Worm (Caenorhabditis elegans) whole organism, mixed stage, embryonic: ENCODE data around the gene F35A5.5.

ENCODE experiments used
- blmp-1 ChIP-seq: fragments of 150-350 bp; optimal IDR thresholded peaks from 2 replicates; lab custom pipeline; 2014; ENCODE audit warnings: missing biosample characterization, missing genetic modification characterization
- ces-1 ChIP-seq: fragments of 150-350 bp; optimal IDR thresholded peaks from 2 replicates; lab custom pipeline; 2014; ENCODE audit warnings: missing biosample characterization, missing genetic modification reagents, missing genetic modification characterization
- elt-1 ChIP-seq: sonication (generic microtip); optimal IDR thresholded peaks from 2 replicates; lab custom pipeline; 2017; ENCODE audit warnings: missing genetic modification characterization, mild to moderate bottlenecking, missing compliant biosample characterization, antibody characterized with exemption, moderate library complexity, borderline replicate concordance; ENCODE audit not compliant: insufficient read depth
- nhr-2 ChIP-seq: fragments of 150-350 bp; optimal IDR thresholded peaks from 2 replicates; lab custom pipeline; 2014; ENCODE audit warnings: missing biosample characterization, missing genetic modification characterization
- nhr-237 ChIP-seq: fragments of 150-350 bp; optimal IDR thresholded peaks from 2 replicates; lab custom pipeline; 2014; ENCODE audit warnings: missing biosample characterization, missing genetic modification characterization
- nhr-76 ChIP-seq: sonication (generic microtip); optimal IDR thresholded peaks from 2 replicates; lab custom pipeline; 2017; ENCODE audit warnings: missing biosample characterization, missing genetic modification characterization
- snpc-4 ChIP-seq: fragments of 150-350 bp; optimal IDR thresholded peaks from 2 replicates; lab custom pipeline; 2014; ENCODE audit warnings: missing biosample characterization, missing genetic modification characterization
- sptf-1 ChIP-seq: sonication (generic microtip); optimal IDR thresholded peaks from 2 replicates; lab custom pipeline; 2017; ENCODE audit warnings: mild to moderate bottlenecking, missing genetic modification characterization, moderate library complexity, missing compliant biosample characterization
- ztf-11 ChIP-seq: fragments of 150-350 bp; optimal IDR thresholded peaks from 2 replicates; lab custom pipeline; 2014; ENCODE audit warnings: missing biosample characterization, missing genetic modification characterization

DNA sequence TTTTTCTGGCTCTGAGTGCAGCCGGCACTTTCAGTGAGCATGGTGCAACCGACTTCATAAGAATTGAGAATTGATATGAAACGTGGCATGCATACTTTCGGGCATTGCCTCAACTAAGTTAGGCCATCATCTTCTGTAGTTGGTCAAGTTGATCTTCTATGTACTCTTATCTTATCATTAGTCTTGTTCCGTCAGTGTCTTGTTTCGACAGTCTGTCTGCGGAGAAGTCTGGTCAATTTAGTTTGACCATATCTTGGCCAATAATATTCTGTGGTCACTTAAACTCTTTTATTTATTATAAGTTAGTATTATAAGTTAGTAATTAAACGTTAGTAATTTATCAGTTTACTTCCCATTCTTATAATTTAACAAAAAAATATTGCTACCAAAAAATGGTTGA, 39.3 kb downstream of the F35A5.5 start:
- TF ChIP-seq ztf-11 (tag; lab: Kevin White, UChicago) (no peak), ces-1 (GFP tag; lab: Kevin White, UChicago) (no peak), sptf-1 (no peak), nhr-76 (tag; lab: Kevin White, UChicago) (no peak), elt-1 (tag; lab: Kevin White, UChicago) (no peak), blmp-1 (tag; lab: Kevin White, UChicago) (no peak), snpc-4 (tag; lab: Kevin White, UChicago) (no peak), nhr-237 (tag; lab: Kevin White, UChicago) (no peak), nhr-2 (tag; lab: Kevin White, UChicago) (no peak)
